Fruit fly (Drosophila melanogaster): ENCODE data around the gene ss.

dm6 chr3R:16356863-16357215 lies 46.7 kb downstream of the ss start, which contains the start of gene CG10311:
- TF ChIP-seq toe (GFP tag; optimal IDR thresholded peaks at IDR 0.05) = no peak
- TF ChIP-seq cnc (optimal IDR thresholded peaks at IDR 0.05) = no peak
- TF ChIP-seq bab1 (GFP tag; optimal IDR thresholded peaks at IDR 0.05) = no peak
- no peak for TF ChIP-seq ovo (GFP tag; optimal IDR thresholded peaks at IDR 0.05)
- no peak for TF ChIP-seq CG7101 (tag; optimal IDR thresholded peaks at IDR 0.05)
- TF ChIP-seq CG33017 (tag; optimal IDR thresholded peaks at IDR 0.05) = no peak

Measured in whole organism, adult.